Worm (Caenorhabditis elegans): ENCODE results near the gene C44H9.7.

DNA sequence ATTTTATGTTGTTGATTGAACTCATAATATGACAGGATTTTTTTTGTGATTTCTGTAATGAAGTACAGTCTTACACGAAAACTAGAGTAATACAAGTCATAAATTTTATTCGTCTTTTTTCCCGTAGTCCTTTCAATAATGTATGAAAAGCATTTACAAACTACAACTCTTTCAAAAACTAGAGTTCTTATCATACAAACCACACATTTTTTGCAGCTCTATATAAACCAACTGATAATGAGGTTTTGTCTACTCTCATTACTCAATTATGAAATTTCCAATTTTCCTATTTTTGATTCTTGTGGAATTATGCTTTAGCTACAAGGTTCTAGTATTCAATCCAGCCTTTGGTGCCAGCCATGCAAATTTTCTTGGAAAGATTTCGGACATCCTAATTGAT is 29.9 kb downstream of the C44H9.7 start, which contains the start of gene ugt-16:
- TF ChIP-seq mep-1 (tag; optimal IDR thresholded peaks at IDR 0.05), result no peak
- no peak for TF ChIP-seq nhr-28 (tag; optimal IDR thresholded peaks at IDR 0.05)
- no peak for TF ChIP-seq nhr-84 (tag; optimal IDR thresholded peaks at IDR 0.05)
- no peak for TF ChIP-seq aly-2 (tag; optimal IDR thresholded peaks at IDR 0.05)
- TF ChIP-seq nhr-12 (tag; optimal IDR thresholded peaks at IDR 0.05), result no peak
- no peak for TF ChIP-seq skn-1 (tag; optimal IDR thresholded peaks at IDR 0.05)
- no peak for TF ChIP-seq fos-1 (tag; optimal IDR thresholded peaks at IDR 0.05)
- no peak for TF ChIP-seq pqm-1 (tag; optimal IDR thresholded peaks at IDR 0.05)
- TF ChIP-seq unc-62 (GFP tag; optimal IDR thresholded peaks at IDR 0.05), result no peak
- no peak for TF ChIP-seq zip-4 (GFP tag; optimal IDR thresholded peaks at IDR 0.05)
